Worm (Caenorhabditis elegans) whole organism, early embryonic: ENCODE results near the gene F09E5.3.

Experiments used
- B0310.2 ChIP-seq: sonication (generic microtip); optimal IDR thresholded peaks from 2 replicates; lab custom pipeline; 2016; ENCODE audit warnings: mild to moderate bottlenecking, missing genetic modification characterization, missing compliant biosample characterization
- F13C5.2 ChIP-seq: sonication (generic microtip); optimal IDR thresholded peaks from 2 replicates; lab custom pipeline; 2017; ENCODE audit warnings: mild to moderate bottlenecking, missing genetic modification characterization, inconsistent platforms, missing compliant biosample characterization
- aly-1 ChIP-seq: sonication (generic microtip); optimal IDR thresholded peaks from 2 replicates; lab custom pipeline; 2016; ENCODE audit warnings: missing genetic modification characterization, missing compliant biosample characterization
- ama-1 ChIP-seq: fragments of 150-350 bp; optimal IDR thresholded peaks from 2 replicates; lab custom pipeline; 2014
- ceh-13 ChIP-seq: fragments of 200-800 bp; sonication (Bioruptor generic); optimal IDR thresholded peaks from 2 replicates; lab custom pipeline; 2018; ENCODE audit warnings: mild to moderate bottlenecking, missing genetic modification characterization, missing compliant biosample characterization
- flt-1 ChIP-seq: fragments of 200-800 bp; sonication (Bioruptor generic); IDR thresholded peaks from 2 replicates; pipeline ENCODE4 v1.3.6; 2022; ENCODE audit warnings: missing genetic modification characterization, missing compliant biosample characterization
- hmbx-1 ChIP-seq: sonication (generic microtip); optimal IDR thresholded peaks from 2 replicates; lab custom pipeline; 2016; ENCODE audit warnings: mild to moderate bottlenecking, missing genetic modification characterization, missing compliant biosample characterization
- scrt-1 ChIP-seq: fragments of 200-800 bp; sonication (Bioruptor generic); IDR thresholded peaks from 2 replicates; pipeline ENCODE4 v1.3.6; 2022; ENCODE audit warnings: missing genetic modification characterization, missing compliant biosample characterization
- sea-1 ChIP-seq: fragments of 200-800 bp; sonication (Bioruptor generic); conservative IDR thresholded peaks from 2 replicates; pipeline ENCODE4 v1.3.6; 2022; ENCODE audit warnings: missing genetic modification characterization, missing compliant biosample characterization
- tbx-11 ChIP-seq: fragments of 200-800 bp; sonication (Bioruptor generic); IDR thresholded peaks from 2 replicates; pipeline ENCODE4 v1.3.6; 2022; ENCODE audit warnings: missing genetic modification characterization, missing compliant biosample characterization
- tbx-37 ChIP-seq: fragments of 200-800 bp; sonication (Bioruptor generic); conservative IDR thresholded peaks from 2 replicates; pipeline ENCODE4 v1.3.6; 2022; ENCODE audit warnings: missing genetic modification reagents, missing genetic modification characterization, missing compliant biosample characterization

- TF ChIP-seq ama-1 (lab: Kevin White, UChicago): no peak
- TF ChIP-seq F13C5.2: no peak
- no peak for TF ChIP-seq aly-1 (tag; lab: Kevin White, UChicago)
- TF ChIP-seq sea-1 (GFP tag; lab: Robert Waterston, UW): no peak
- TF ChIP-seq scrt-1 (GFP tag; lab: Robert Waterston, UW): no peak
- TF ChIP-seq flt-1 (GFP tag; lab: Robert Waterston, UW): no peak
- TF ChIP-seq tbx-37 (GFP tag; lab: Robert Waterston, UW): no peak
- TF ChIP-seq ceh-13: no peak
- TF ChIP-seq tbx-11 (GFP tag; lab: Robert Waterston, UW): no peak
- no peak for TF ChIP-seq hmbx-1 (tag; lab: Kevin White, UChicago)
- no peak for TF ChIP-seq B0310.2 (tag; lab: Kevin White, UChicago)
Measured at ce11 chrII:5326024-5326627, 47.7 kb upstream of the F09E5.3 start.
